Fruit fly (Drosophila melanogaster) whole organism, embryonic: ENCODE measurements around the gene CG5181.

Experiments
- Ada2b ChIP-seq: fragments of 200-800 bp; sonication (Bioruptor generic); IDR thresholded peaks from 2 replicates; pipeline ENCODE4 v1.3.6; 2022; ENCODE audit warnings: missing biosample characterization, missing genetic modification characterization
- CG10147 ChIP-seq: fragments of 200-800 bp; sonication (Bioruptor generic); optimal IDR thresholded peaks from 2 replicates; lab custom pipeline; 2019; ENCODE audit warnings: missing biosample characterization, mild to moderate bottlenecking, missing genetic modification characterization, moderate library complexity
- CG10431 ChIP-seq: fragments of 200-800 bp; sonication (Bioruptor generic); optimal IDR thresholded peaks from 3 replicates; lab custom pipeline; 2018; ENCODE audit warnings: missing biosample characterization, mild to moderate bottlenecking, missing genetic modification characterization
- CG11456 ChIP-seq: fragments of 200-800 bp; sonication (Bioruptor generic); IDR thresholded peaks from 3 replicates; pipeline ENCODE4 v1.3.6; 2022; ENCODE audit warnings: missing biosample characterization, missing genetic modification characterization
- CG12659 ChIP-seq: fragments of 200-800 bp; sonication (Bioruptor generic); optimal IDR thresholded peaks from 3 replicates; lab custom pipeline; 2017; ENCODE audit warnings: mild to moderate bottlenecking, missing biosample characterization, missing genetic modification reagents, missing genetic modification characterization
- CG13287 ChIP-seq: fragments of 200-800 bp; sonication (Bioruptor generic); IDR thresholded peaks from 2 replicates; pipeline ENCODE4 v1.3.6; 2022; ENCODE audit warnings: missing biosample characterization, missing genetic modification characterization; ENCODE audit not compliant: partially characterized antibody
- CG13894 ChIP-seq: fragments of 200-800 bp; sonication (Bioruptor generic); optimal IDR thresholded peaks from 3 replicates; lab custom pipeline; 2018; ENCODE audit warnings: missing biosample characterization, mild to moderate bottlenecking, missing genetic modification characterization, moderate library complexity
- CG14050 ChIP-seq: fragments of 200-800 bp; sonication (Bioruptor generic); IDR thresholded peaks from 3 replicates; pipeline ENCODE4 v1.3.6; 2022; ENCODE audit warnings: missing biosample characterization, missing genetic modification characterization
- CG15514 ChIP-seq: fragments of 200-800 bp; sonication (Bioruptor generic); optimal IDR thresholded peaks from 3 replicates; lab custom pipeline; 2017; ENCODE audit warnings: missing biosample characterization, missing genetic modification characterization, mild to moderate bottlenecking, moderate library complexity, missing genetic modification reagents
- CG1647 ChIP-seq: fragments of 200-800 bp; sonication (Bioruptor generic); optimal IDR thresholded peaks from 3 replicates; lab custom pipeline; 2016; ENCODE audit warnings: missing biosample characterization, missing genetic modification characterization
- CG16779 ChIP-seq: fragments of 200-800 bp; sonication (Bioruptor generic); IDR thresholded peaks from 2 replicates; pipeline ENCODE4 v1.3.6; 2022; ENCODE audit warnings: missing biosample characterization, missing genetic modification characterization
- CG31224 ChIP-seq: fragments of 200-800 bp; sonication (Bioruptor generic); IDR thresholded peaks from 2 replicates; pipeline ENCODE4 v1.3.6; 2022; ENCODE audit warnings: missing biosample characterization, missing genetic modification characterization
- CG32772 ChIP-seq: fragments of 200-800 bp; sonication (Bioruptor generic); IDR thresholded peaks from 2 replicates; pipeline ENCODE4 v1.3.6; 2022; ENCODE audit warnings: missing biosample characterization, missing genetic modification characterization
- CG4730 ChIP-seq: fragments of 200-800 bp; sonication (Bioruptor generic); IDR thresholded peaks from 2 replicates; pipeline ENCODE4 v1.3.6; 2022; ENCODE audit warnings: missing biosample characterization, missing genetic modification characterization
- CG5953 ChIP-seq: fragments of 200-800 bp; sonication (Bioruptor generic); IDR thresholded peaks from 2 replicates; pipeline ENCODE4 v1.3.6; 2022; ENCODE audit warnings: missing biosample characterization, missing genetic modification characterization
- CG6689 ChIP-seq: fragments of 200-800 bp; sonication (Bioruptor generic); IDR thresholded peaks from 2 replicates; pipeline ENCODE4 v1.3.6; 2022; ENCODE audit warnings: missing biosample characterization, missing genetic modification characterization
- CG7556 ChIP-seq: fragments of 200-800 bp; sonication (Bioruptor generic); optimal IDR thresholded peaks from 2 replicates; lab custom pipeline; 2017; ENCODE audit warnings: missing biosample characterization, mild to moderate bottlenecking, missing genetic modification characterization
- CG8944 ChIP-seq: fragments of 200-800 bp; sonication (Bioruptor generic); optimal IDR thresholded peaks from 3 replicates; lab custom pipeline; 2016; ENCODE audit warnings: missing biosample characterization, missing genetic modification characterization
- CG9215 ChIP-seq: fragments of 200-800 bp; sonication (Bioruptor generic); IDR thresholded peaks from 2 replicates; pipeline ENCODE4 v1.3.6; 2022; ENCODE audit warnings: missing biosample characterization, missing genetic modification characterization
- E2f1 ChIP-seq: fragments of 200-800 bp; sonication (Bioruptor generic); IDR thresholded peaks from 2 replicates; pipeline ENCODE4 v1.3.6; 2022; ENCODE audit warnings: missing biosample characterization, missing genetic modification characterization
- Fer3 ChIP-seq: fragments of 200-800 bp; sonication (Bioruptor generic); optimal IDR thresholded peaks from 2 replicates; lab custom pipeline; 2018; ENCODE audit warnings: missing biosample characterization, mild to moderate bottlenecking, missing genetic modification characterization, moderate library complexity
- GATAe ChIP-seq: fragments of 200-800 bp; sonication (Bioruptor generic); conservative IDR thresholded peaks from 2 replicates; pipeline ENCODE4 v1.3.6; 2022; ENCODE audit warnings: missing biosample characterization, missing genetic modification characterization
- Gug ChIP-seq: fragments of 200-800 bp; sonication (Bioruptor generic); IDR thresholded peaks from 4 replicates; pipeline ENCODE4 v1.3.6; 2022; ENCODE audit warnings: missing biosample characterization, missing genetic modification characterization
- HLH54F ChIP-seq: fragments of 200-800 bp; sonication (Bioruptor generic); optimal IDR thresholded peaks from 3 replicates; lab custom pipeline; 2016; ENCODE audit warnings: missing biosample characterization, missing genetic modification characterization
- Lim3 ChIP-seq: fragments of 200-800 bp; sonication (Bioruptor generic); IDR thresholded peaks from 2 replicates; pipeline ENCODE4 v1.3.6; 2022; ENCODE audit warnings: missing biosample characterization, missing genetic modification characterization
- Med ChIP-seq: fragments of 200-800 bp; sonication (Bioruptor generic); peaks from one replicate; lab custom pipeline; 2016; ENCODE audit warnings: missing biosample characterization, missing genetic modification characterization, mild to moderate bottlenecking, inconsistent platforms, moderate library complexity
- Meics ChIP-seq: fragments of 200-800 bp; sonication (Bioruptor generic); optimal IDR thresholded peaks from 2 replicates; lab custom pipeline; 2017; ENCODE audit warnings: missing biosample characterization, mild to moderate bottlenecking, missing genetic modification characterization
- NC2β ChIP-seq: fragments of 200-800 bp; sonication (Bioruptor generic); optimal IDR thresholded peaks from 2 replicates; lab custom pipeline; 2016; ENCODE audit warnings: missing biosample characterization, missing genetic modification characterization
- Optix ChIP-seq: fragments of 200-800 bp; sonication (Bioruptor generic); IDR thresholded peaks from 3 replicates; pipeline ENCODE4 v1.3.6; 2022; ENCODE audit warnings: missing biosample characterization, missing genetic modification characterization
- PHDP ChIP-seq: fragments of 200-800 bp; sonication (Bioruptor generic); optimal IDR thresholded peaks from 3 replicates; lab custom pipeline; 2018; ENCODE audit warnings: missing biosample characterization, mild to moderate bottlenecking, missing genetic modification characterization, moderate library complexity
- Sox102F ChIP-seq: fragments of 200-800 bp; sonication (Bioruptor generic); optimal IDR thresholded peaks from 2 replicates; lab custom pipeline; 2018; ENCODE audit warnings: missing biosample characterization, mild to moderate bottlenecking, missing genetic modification characterization, moderate library complexity
- Sry-δ ChIP-seq: fragments of 200-800 bp; sonication (Bioruptor generic); optimal IDR thresholded peaks from 2 replicates; lab custom pipeline; 2016; ENCODE audit warnings: missing biosample characterization, missing genetic modification characterization
- Xbp1 ChIP-seq: fragments of 200-800 bp; sonication (Bioruptor generic); optimal IDR thresholded peaks from 3 replicates; lab custom pipeline; 2016; ENCODE audit warnings: missing biosample characterization, mild to moderate bottlenecking, missing genetic modification characterization
- ac ChIP-seq: fragments of 200-800 bp; sonication (Bioruptor generic); optimal IDR thresholded peaks from 3 replicates; lab custom pipeline; 2017; ENCODE audit warnings: missing biosample characterization, mild to moderate bottlenecking, missing genetic modification characterization
- caup ChIP-seq: fragments of 200-800 bp; sonication (Bioruptor generic); optimal IDR thresholded peaks from 3 replicates; lab custom pipeline; 2017; ENCODE audit warnings: missing biosample characterization, mild to moderate bottlenecking, missing genetic modification characterization, moderate library complexity; ENCODE audit not compliant: severe bottlenecking
- cwo ChIP-seq: fragments of 200-800 bp; sonication (Bioruptor generic); optimal IDR thresholded peaks from 3 replicates; lab custom pipeline; 2017; ENCODE audit warnings: missing biosample characterization, missing genetic modification characterization, mild to moderate bottlenecking, moderate library complexity, missing genetic modification reagents
- da ChIP-seq: fragments of 200-800 bp; sonication (Bioruptor generic); optimal IDR thresholded peaks from 2 replicates; lab custom pipeline; 2016; ENCODE audit warnings: missing biosample characterization, missing genetic modification characterization
- fd64A ChIP-seq: fragments of 200-800 bp; sonication (Bioruptor generic); optimal IDR thresholded peaks from 3 replicates; lab custom pipeline; 2018; ENCODE audit warnings: missing biosample characterization, mild to moderate bottlenecking, missing genetic modification characterization
- lilli ChIP-seq: fragments of 200-800 bp; sonication (Bioruptor generic); optimal IDR thresholded peaks from 3 replicates; lab custom pipeline; 2016; ENCODE audit warnings: missing biosample characterization, missing genetic modification characterization
- oc ChIP-seq: fragments of 200-800 bp; sonication (Bioruptor generic); optimal IDR thresholded peaks from 2 replicates; lab custom pipeline; 2018; ENCODE audit warnings: missing biosample characterization, mild to moderate bottlenecking, missing genetic modification characterization, moderate library complexity
- pfk ChIP-seq: fragments of 200-800 bp; sonication (Bioruptor generic); optimal IDR thresholded peaks from 2 replicates; lab custom pipeline; 2018; ENCODE audit warnings: missing biosample characterization, mild to moderate bottlenecking, missing genetic modification characterization, moderate library complexity
- prd ChIP-seq, 3 experiments: fragments of >200 bp in 2 of 3; fragments of 200-800 bp in 1 of 3; sonication (Bioruptor generic) in 1 of 3; optimal IDR thresholded peaks in 2 of 3; IDR thresholded peaks in 1 of 3; 2 replicates in 2 of 3; 3 replicates in 1 of 3; pipeline versions ENCODE4 v1.3.6 to Lab custom; 2017 to 2022; ENCODE audit warnings: missing biosample characterization in 1 of 3, missing genetic modification characterization in 1 of 3
- run ChIP-seq: fragments of 200-800 bp; sonication (Bioruptor generic); optimal IDR thresholded peaks from 3 replicates; lab custom pipeline; 2018; ENCODE audit warnings: missing biosample characterization, mild to moderate bottlenecking, missing genetic modification characterization
- sd ChIP-seq: fragments of 200-800 bp; sonication (Bioruptor generic); optimal IDR thresholded peaks from 3 replicates; lab custom pipeline; 2018; ENCODE audit warnings: missing biosample characterization, mild to moderate bottlenecking, missing genetic modification characterization, moderate library complexity
- sens ChIP-seq: fragments of 200-800 bp; sonication (Bioruptor generic); peaks from one replicate; lab custom pipeline; 2016; ENCODE audit warnings: missing biosample characterization, missing genetic modification characterization
- slbo ChIP-seq: fragments of 200-800 bp; sonication (Bioruptor generic); IDR thresholded peaks from 2 replicates; pipeline ENCODE4 v1.3.6; 2022; ENCODE audit warnings: missing biosample characterization, missing genetic modification characterization
- tio ChIP-seq: fragments of 200-800 bp; sonication (Bioruptor generic); optimal IDR thresholded peaks from 2 replicates; lab custom pipeline; 2017; ENCODE audit warnings: missing biosample characterization, missing genetic modification characterization, inconsistent platforms
- unpg ChIP-seq: fragments of 200-800 bp; sonication (Bioruptor generic); optimal IDR thresholded peaks from 3 replicates; lab custom pipeline; 2018; ENCODE audit warnings: missing biosample characterization, mild to moderate bottlenecking, missing genetic modification characterization, moderate library complexity
- vvl ChIP-seq: fragments of 200-800 bp; sonication (Bioruptor generic); IDR thresholded peaks from 2 replicates; pipeline ENCODE4 v1.3.6; 2022; ENCODE audit warnings: missing biosample characterization, missing genetic modification characterization
- zfh2 ChIP-seq: fragments of 200-800 bp; sonication (Bioruptor generic); optimal IDR thresholded peaks from 2 replicates; lab custom pipeline; 2016; ENCODE audit warnings: missing biosample characterization, missing genetic modification characterization

CG5181 gene

DNA sequence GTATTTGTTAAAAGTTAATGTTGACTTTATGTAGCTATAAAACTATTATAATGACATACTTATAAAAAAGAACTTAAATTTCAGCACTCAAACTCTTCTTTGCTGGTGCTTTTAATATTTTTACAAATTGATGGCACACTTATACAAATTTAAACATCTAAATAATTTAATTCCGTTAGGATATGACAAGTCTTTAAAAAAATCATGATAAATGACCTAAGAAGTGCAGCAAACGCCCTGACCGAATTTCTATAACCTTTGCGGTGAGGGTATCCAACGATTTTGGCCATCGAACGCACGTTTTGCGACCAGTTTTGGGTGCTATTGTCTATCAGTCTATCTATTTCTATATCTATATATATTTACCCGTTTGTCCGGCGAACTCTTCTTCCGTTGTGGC lies 33.3 kb upstream of the CG5181 start (continued):
- TF ChIP-seq Xbp1 (peak; percentile 17), CG1647 (GFP tag; lab: Kevin White, UChicago) (no peak), CG15514 (GFP tag; lab: Kevin White, UChicago) (peak; percentile 9), CG11456 (GFP tag; lab: Robert Waterston, UW) (peak; percentile 67), CG4730 (GFP tag; lab: Robert Waterston, UW) (peak; percentile 43; the same call in 1 of the 2 replicates), Ada2b (GFP tag; lab: Robert Waterston, UW) (peak; percentile 56), CG16779 (GFP tag; lab: Robert Waterston, UW) (0 out of 2 replicates have a peak, but pooled peaks have one; percentile 7), CG32772 (0 out of 2 replicates have a peak, but pooled peaks have one; percentile 14), CG8944 (GFP tag; lab: Kevin White, UChicago) (no peak), caup (GFP tag; lab: Kevin White, UChicago) (peak; percentile 49), CG12659 (GFP tag; lab: Kevin White, UChicago) (peak; percentile 25), CG7556 (GFP tag; lab: Kevin White, UChicago) (peak; percentile 39), CG10431 (GFP tag; lab: Kevin White, UChicago) (no peak), cwo (GFP tag; lab: Kevin White, UChicago) (peak; percentile 66), CG13287 (GFP tag; lab: Robert Waterston, UW) (no peak), ac (GFP tag; lab: Kevin White, UChicago) (no peak), tio (GFP tag; lab: Kevin White, UChicago) (peak; percentile 35), CG9215 (peak; percentile 49; the same call in 1 of the 2 replicates), CG10147 (GFP tag; lab: Kevin White, UChicago) (peak; percentile 57), E2f1 (GFP tag; lab: Robert Waterston, UW) (peak; percentile 36; the same call in 1 of the 2 replicates), Gug (GFP tag; lab: Robert Waterston, UW) (peak; percentile 56; the same call in 2 of the 4 replicates), prd (optimal IDR thresholded peaks at IDR 0.05; lab: Kevin White, UChicago) (no peak), prd (GFP tag; IDR thresholded peaks at IDR 0.05; lab: Robert Waterston, UW) (peak; percentile 49; the same call in 1 of the 3 replicates), Med (GFP tag; lab: Kevin White, UChicago) (peak; percentile 82), GATAe (GFP tag; lab: Robert Waterston, UW) (no peak), lilli (peak; percentile 59), Meics (GFP tag; lab: Kevin White, UChicago) (peak; percentile 51), zfh2 (GFP tag; lab: Kevin White, UChicago) (peak; percentile 40), Fer3 (peak; percentile 37), CG31224 (GFP tag; lab: Robert Waterston, UW) (peak; percentile 63; the same call in 1 of the 2 replicates), PHDP (tag; lab: Kevin White, UChicago) (peak; percentile 28), slbo (GFP tag; lab: Robert Waterston, UW) (peak; percentile 73), sens (GFP tag; lab: Kevin White, UChicago) (peak; percentile 65), da (GFP tag; lab: Kevin White, UChicago) (no peak), unpg (GFP tag; lab: Kevin White, UChicago) (peak; percentile 30), CG5953 (GFP tag; lab: Robert Waterston, UW) (no peak), Optix (GFP tag; lab: Robert Waterston, UW) (no peak), HLH54F (peak; percentile 24)

dm6 chr2L:7442106-7442505 lies 32.5 kb upstream of the CG5181 start:
- TF ChIP-seq sd (tag; lab: Kevin White, UChicago) (peak; percentile 70), Lim3 (GFP tag; lab: Robert Waterston, UW) (no peak), oc (peak; percentile 5), PHDP (tag; lab: Kevin White, UChicago) (no peak), Sox102F (no peak), zfh2 (GFP tag; lab: Kevin White, UChicago) (no peak), Sry-δ (no peak), CG13894 (tag; lab: Kevin White, UChicago) (peak; percentile 43), run (tag; lab: Kevin White, UChicago) (no peak), CG8944 (GFP tag; lab: Kevin White, UChicago) (no peak), CG14050 (GFP tag; lab: Robert Waterston, UW) (no peak), vvl (GFP tag; lab: Robert Waterston, UW) (peak; percentile 85), NC2β (GFP tag; lab: Kevin White, UChicago) (no peak), CG6689 (GFP tag; lab: Robert Waterston, UW) (no peak), fd64A (GFP tag; lab: Kevin White, UChicago) (no peak), pfk (no peak)
